Fruit fly (Drosophila melanogaster): ENCODE results near the gene CG13786.

The CG13786 gene

DNA sequence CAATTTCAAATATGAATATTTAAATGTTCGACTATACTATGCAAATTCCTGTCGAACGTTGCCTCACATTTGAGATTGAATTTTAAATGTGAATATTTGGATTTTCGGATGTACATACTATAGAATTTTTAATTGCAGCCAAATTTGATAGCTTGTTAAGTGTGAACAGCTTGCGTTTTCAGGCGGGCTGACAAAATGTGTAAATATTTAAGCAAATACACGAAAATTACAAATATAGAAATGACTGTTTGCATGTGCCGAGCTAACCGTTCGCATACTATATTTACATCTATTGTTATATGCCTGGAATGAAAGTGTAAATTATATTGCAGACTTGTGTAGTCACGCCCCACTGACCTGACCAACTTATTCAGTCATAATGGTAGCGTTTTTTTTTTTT, 37.1 kb downstream of the CG13786 start (continued):
- TF ChIP-seq CG30020 (tag; optimal IDR thresholded peaks at IDR 0.05) = no peak
- TF ChIP-seq wdn (GFP tag; IDR thresholded peaks at IDR 0.05) = 0 out of 2 replicates have a peak, but pooled peaks have one; percentile 14
- TF ChIP-seq tna (GFP tag; IDR thresholded peaks at IDR 0.05; ENCODE audit: partially characterized antibody) = no peak

- no peak for TF ChIP-seq Side (GFP tag; optimal IDR thresholded peaks at IDR 0.05)
- no peak for TF ChIP-seq cwo (GFP tag; optimal IDR thresholded peaks at IDR 0.05)
- TF ChIP-seq CG1529 (GFP tag; optimal IDR thresholded peaks at IDR 0.05) = no peak
- no peak for TF ChIP-seq CG8944 (GFP tag; optimal IDR thresholded peaks at IDR 0.05)
- TF ChIP-seq Dfd (GFP tag; optimal IDR thresholded peaks at IDR 0.05) = no peak
- no peak for TF ChIP-seq hkb (optimal IDR thresholded peaks at IDR 0.05)
- 0 out of 2 replicates have a peak, but pooled peaks have one; percentile 8 for TF ChIP-seq hkb (GFP tag; IDR thresholded peaks at IDR 0.05)
- TF ChIP-seq CG8388 (GFP tag; optimal IDR thresholded peaks at IDR 0.05) = no peak
- TF ChIP-seq CG10979 (tag; optimal IDR thresholded peaks at IDR 0.05) = no peak
- no peak for TF ChIP-seq Sry-β (GFP tag; optimal IDR thresholded peaks at IDR 0.05)
- peak; percentile 44; the same call in 1 of the 3 replicates for TF ChIP-seq CG2199 (GFP tag; IDR thresholded peaks at IDR 0.05)
- peak; percentile 62 for TF ChIP-seq grn (GFP tag; optimal IDR thresholded peaks at IDR 0.05)
- TF ChIP-seq CG10274 (GFP tag; optimal IDR thresholded peaks at IDR 0.05) = no peak
- TF ChIP-seq yki (optimal IDR thresholded peaks at IDR 0.05) = no peak
- TF ChIP-seq fd96Cb (tag; optimal IDR thresholded peaks at IDR 0.05) = no peak
- no peak for TF ChIP-seq dmrt99B (tag; optimal IDR thresholded peaks at IDR 0.05)
- no peak for TF ChIP-seq Jarid2 (GFP tag; optimal IDR thresholded peaks at IDR 0.05)
- no peak for TF ChIP-seq Hr39 (optimal IDR thresholded peaks at IDR 0.05)
- no peak for TF ChIP-seq D19A (tag; optimal IDR thresholded peaks at IDR 0.05)
- TF ChIP-seq CG1832 (GFP tag; optimal IDR thresholded peaks at IDR 0.05) = no peak
- no peak for TF ChIP-seq org-1 (GFP tag; optimal IDR thresholded peaks at IDR 0.05)
- peak; percentile 33 for TF ChIP-seq sug (tag; optimal IDR thresholded peaks at IDR 0.05)
- no peak for TF ChIP-seq NC2α (GFP tag; optimal IDR thresholded peaks at IDR 0.05)
- TF ChIP-seq Eip74EF (GFP tag; optimal IDR thresholded peaks at IDR 0.05) = no peak
- no peak for TF ChIP-seq ro (GFP tag; IDR thresholded peaks at IDR 0.05)
- peak; percentile 11 for TF ChIP-seq CG3281 (GFP tag; optimal IDR thresholded peaks at IDR 0.05)
- peak; percentile 75 for TF ChIP-seq CG34376 (GFP tag; optimal IDR thresholded peaks at IDR 0.05)
- no peak for TF ChIP-seq tgo (GFP tag; IDR thresholded peaks at IDR 0.05)
- TF ChIP-seq Pdp1 (GFP tag; optimal IDR thresholded peaks at IDR 0.05) = peak in 1 of 2 experiments; percentile 65
- no peak for TF ChIP-seq CG8359 (GFP tag; optimal IDR thresholded peaks at IDR 0.05; ENCODE audit: borderline replicate concordance)
- no peak for TF ChIP-seq Hr78 (GFP tag; optimal IDR thresholded peaks at IDR 0.05)
- no peak for TF ChIP-seq CG8089 (GFP tag; optimal IDR thresholded peaks at IDR 0.05)
- TF ChIP-seq CG9932 (GFP tag; IDR thresholded peaks at IDR 0.05) = no peak
- TF ChIP-seq cg (GFP tag; optimal IDR thresholded peaks at IDR 0.05) = no peak
- no peak for TF ChIP-seq CG1024 (GFP tag; IDR thresholded peaks at IDR 0.05)
- TF ChIP-seq mirr (GFP tag; optimal IDR thresholded peaks at IDR 0.05) = peak; percentile 98
- TF ChIP-seq CG13123 (GFP tag; optimal IDR thresholded peaks at IDR 0.05) = no peak
- TF ChIP-seq Med (GFP tag) = peak; percentile 23
- no peak for TF ChIP-seq CG8290 (GFP tag; optimal IDR thresholded peaks at IDR 0.05)
- peak in 1 of 2 experiments; percentile 2 for TF ChIP-seq CG8290 (tag; optimal IDR thresholded peaks at IDR 0.05)
- TF ChIP-seq Oli (tag; optimal IDR thresholded peaks at IDR 0.05) = no peak
- TF ChIP-seq CG30020 (tag; optimal IDR thresholded peaks at IDR 0.05) = no peak
- TF ChIP-seq CG1233 (GFP tag; optimal IDR thresholded peaks at IDR 0.05) = no peak
- no peak for TF ChIP-seq Xbp1 (GFP tag; optimal IDR thresholded peaks at IDR 0.05)
- no peak for TF ChIP-seq otp (GFP tag; IDR thresholded peaks at IDR 0.05)
- peak; percentile 14 for TF ChIP-seq salm (tag; optimal IDR thresholded peaks at IDR 0.05)
- no peak for TF ChIP-seq C15 (GFP tag; IDR thresholded peaks at IDR 0.05)
- TF ChIP-seq stwl (tag; optimal IDR thresholded peaks at IDR 0.05) = no peak
Measured at dm6 chr2L:7214885-7215284, 37.9 kb downstream of the CG13786 start.
